Fruit fly (Drosophila melanogaster): Measurements from ENCODE around the gene CG4042.

Gene CG4042

DNA sequence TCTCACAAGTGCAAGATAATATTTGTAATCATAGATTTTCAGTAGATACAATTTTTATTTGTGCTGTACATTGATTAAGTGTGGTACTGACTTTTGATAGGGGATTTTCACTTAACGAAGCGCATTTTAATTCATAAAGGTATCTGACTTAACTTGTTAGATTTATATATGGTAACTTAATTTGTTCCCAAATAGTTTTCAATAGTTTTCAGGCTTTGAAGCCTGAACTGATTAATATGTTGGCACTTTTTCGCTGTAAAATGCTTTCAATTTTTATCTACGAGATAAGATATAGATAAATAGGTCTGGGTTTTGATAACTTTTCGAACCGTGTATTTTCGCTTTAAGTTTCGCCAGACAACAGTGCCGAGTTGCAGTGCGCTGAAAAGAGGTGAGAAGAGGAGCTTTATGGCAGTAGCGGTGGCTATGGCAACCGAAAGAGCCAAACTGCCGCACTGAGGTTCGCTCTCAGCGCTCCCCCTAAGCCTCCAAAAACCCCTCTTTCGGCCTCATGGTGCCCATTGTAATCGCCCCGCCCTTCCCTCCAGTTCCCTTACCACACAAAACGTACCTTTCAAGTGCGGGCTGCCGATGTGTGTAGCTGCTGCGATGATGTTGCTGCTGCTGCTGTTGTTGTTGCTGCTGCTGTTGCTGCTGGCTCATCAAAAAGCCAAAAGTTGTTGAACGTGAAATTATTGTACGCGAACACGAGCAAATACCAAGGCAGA lies 37.6 kb downstream of the CG4042 start:
- TF ChIP-seq B-H1 (GFP tag; IDR thresholded peaks at IDR 0.05) (no peak), CG9215 (GFP tag; IDR thresholded peaks at IDR 0.05) (0 out of 2 replicates have a peak, but pooled peaks have one; percentile 16), gsb-n (tag; optimal IDR thresholded peaks at IDR 0.05) (no peak), CG15696 (tag; optimal IDR thresholded peaks at IDR 0.05) (no peak), CG10209 (GFP tag; optimal IDR thresholded peaks at IDR 0.05) (no peak), onecut (GFP tag; IDR thresholded peaks at IDR 0.05) (no peak), sna (GFP tag; IDR thresholded peaks at IDR 0.05; ENCODE audit: partially characterized antibody) (no peak), CG7357 (GFP tag; IDR thresholded peaks at IDR 0.05) (no peak), CG5953 (GFP tag; IDR thresholded peaks at IDR 0.05) (no peak), mam (GFP tag; optimal IDR thresholded peaks at IDR 0.05) (no peak), btn (GFP tag; optimal IDR thresholded peaks at IDR 0.05) (no peak), slbo (GFP tag; IDR thresholded peaks at IDR 0.05) (no peak), Doc3 (GFP tag; IDR thresholded peaks at IDR 0.05; ENCODE audit: partially characterized antibody) (no peak), gem (tag; optimal IDR thresholded peaks at IDR 0.05) (no peak), twi (tag; optimal IDR thresholded peaks at IDR 0.05) (no peak), Doc2 (GFP tag; IDR thresholded peaks at IDR 0.05) (no peak), HLHmδ (GFP tag; optimal IDR thresholded peaks at IDR 0.05) (no peak), CG12219 (GFP tag; optimal IDR thresholded peaks at IDR 0.05) (no peak), Hsf (GFP tag; optimal IDR thresholded peaks at IDR 0.05) (no peak), CG13123 (GFP tag; optimal IDR thresholded peaks at IDR 0.05) (no peak), scrt (GFP tag; optimal IDR thresholded peaks at IDR 0.05) (no peak), disco-r (GFP tag; optimal IDR thresholded peaks at IDR 0.05) (no peak), Dad (GFP tag; optimal IDR thresholded peaks at IDR 0.05) (no peak), Nf-YB (GFP tag; optimal IDR thresholded peaks at IDR 0.05) (no peak), fru (optimal IDR thresholded peaks at IDR 0.05) (no peak), Myb (GFP tag; optimal IDR thresholded peaks at IDR 0.05) (no peak), psq (GFP tag; optimal IDR thresholded peaks at IDR 0.05) (no peak), HmgZ (tag; optimal IDR thresholded peaks at IDR 0.05) (no peak), gcm2 (GFP tag; optimal IDR thresholded peaks at IDR 0.05) (no peak), ci (GFP tag; IDR thresholded peaks at IDR 0.05) (no peak; the same call in 2 of the 3 replicates), tgo (GFP tag; IDR thresholded peaks at IDR 0.05) (no peak), sim (GFP tag; IDR thresholded peaks at IDR 0.05) (no peak), eve (GFP tag; optimal IDR thresholded peaks at IDR 0.05) (no peak), CG10431 (GFP tag; optimal IDR thresholded peaks at IDR 0.05) (no peak), gsb (GFP tag; IDR thresholded peaks at IDR 0.05) (no peak), CG18262 (tag; optimal IDR thresholded peaks at IDR 0.05) (no peak), cg (GFP tag; optimal IDR thresholded peaks at IDR 0.05) (peak; percentile 35), ssp (GFP tag; IDR thresholded peaks at IDR 0.05) (no peak), Pdp1 (GFP tag; optimal IDR thresholded peaks at IDR 0.05) (no peak), Oli (tag; optimal IDR thresholded peaks at IDR 0.05) (no peak), lab (GFP tag; optimal IDR thresholded peaks at IDR 0.05) (peak; percentile 32), sens (GFP tag) (no peak), CG9876 (GFP tag; optimal IDR thresholded peaks at IDR 0.05) (no peak), gfzf (GFP tag; optimal IDR thresholded peaks at IDR 0.05) (no peak), CG33213 (GFP tag; optimal IDR thresholded peaks at IDR 0.05) (no peak), CG12942 (GFP tag; optimal IDR thresholded peaks at IDR 0.05) (no peak), CrebB (tag; optimal IDR thresholded peaks at IDR 0.05) (no peak), CG12769 (tag; optimal IDR thresholded peaks at IDR 0.05) (peak; percentile 64), Sin3A (optimal IDR thresholded peaks at IDR 0.05) (no peak), CG30403 (GFP tag; optimal IDR thresholded peaks at IDR 0.05) (no peak), CG1832 (GFP tag; optimal IDR thresholded peaks at IDR 0.05) (no peak), CG11085 (GFP tag; IDR thresholded peaks at IDR 0.05) (no peak)

Measured in whole organism, embryonic.